Worm (Caenorhabditis elegans) whole organism, young adult: ENCODE data around the gene Y40A1A.2.

Source experiments
- B0019.2 ChIP-seq: fragments of 200-800 bp; sonication (Bioruptor generic); conservative IDR thresholded peaks from 2 replicates; pipeline ENCODE4 v1.3.6; 2022; ENCODE audit warnings: missing genetic modification reagents, missing genetic modification characterization, missing compliant biosample characterization
- B0035.1 ChIP-seq: sonication (generic microtip); optimal IDR thresholded peaks from 2 replicates; lab custom pipeline; 2016; ENCODE audit warnings: missing genetic modification characterization, mild to moderate bottlenecking, missing compliant biosample characterization, missing genotype, missing genetic modification reagents
- B0261.1 ChIP-seq: sonication (generic microtip); optimal IDR thresholded peaks from 2 replicates; lab custom pipeline; 2016; ENCODE audit warnings: mild to moderate bottlenecking, missing genetic modification characterization, moderate library complexity, missing compliant biosample characterization
- F22D6.2 ChIP-seq: sonication (generic microtip); optimal IDR thresholded peaks from 2 replicates; lab custom pipeline; 2016; ENCODE audit warnings: mild to moderate bottlenecking, missing genetic modification characterization, missing compliant biosample characterization
- F37B4.10 ChIP-seq: fragments of 200-800 bp; sonication (Bioruptor generic); IDR thresholded peaks from 2 replicates; pipeline ENCODE4 v1.3.6; 2022; ENCODE audit warnings: missing genetic modification characterization, missing compliant biosample characterization
- F49E8.2 ChIP-seq: sonication (generic microtip); optimal IDR thresholded peaks from 3 replicates; lab custom pipeline; 2017; ENCODE audit warnings: missing genetic modification characterization, mild to moderate bottlenecking, missing compliant biosample characterization, antibody characterized with exemption, moderate library complexity; ENCODE audit not compliant: insufficient read depth
- F55B11.4 ChIP-seq: sonication (generic microtip); optimal IDR thresholded peaks from 2 replicates; lab custom pipeline; 2016; ENCODE audit warnings: missing compliant biosample characterization, missing genetic modification characterization, borderline replicate concordance; ENCODE audit not compliant: insufficient read depth
- F57C9.4 ChIP-seq: sonication (generic microtip); optimal IDR thresholded peaks from 2 replicates; lab custom pipeline; 2017; ENCODE audit warnings: mild to moderate bottlenecking, missing genetic modification characterization, missing compliant biosample characterization
- K11D2.4 ChIP-seq: fragments of 200-800 bp; sonication (Bioruptor generic); IDR thresholded peaks from 2 replicates; pipeline ENCODE4 v1.3.6; 2022; ENCODE audit warnings: missing genetic modification reagents, missing genetic modification characterization, missing compliant biosample characterization
- K12H6.12 ChIP-seq: fragments of 200-800 bp; sonication (Bioruptor generic); optimal IDR thresholded peaks from 2 replicates; lab custom pipeline; 2018; ENCODE audit warnings: mild to moderate bottlenecking, missing genetic modification characterization, missing compliant biosample characterization
- T26A5.8 ChIP-seq: sonication (generic microtip); optimal IDR thresholded peaks from 2 replicates; lab custom pipeline; 2016; ENCODE audit warnings: missing genetic modification characterization, missing compliant biosample characterization
- Y67H2A.10 ChIP-seq: fragments of 200-800 bp; sonication (Bioruptor generic); conservative IDR thresholded peaks from 2 replicates; pipeline ENCODE4 v1.3.6; 2022; ENCODE audit warnings: missing genetic modification reagents, missing genetic modification characterization, missing compliant biosample characterization
- Y95B8A.8 ChIP-seq: fragments of 200-800 bp; sonication (Bioruptor generic); IDR thresholded peaks from 2 replicates; pipeline ENCODE4 v1.3.6; 2022; ENCODE audit warnings: missing genetic modification reagents, missing genetic modification characterization, missing compliant biosample characterization
- athp-1 ChIP-seq: sonication (generic microtip); optimal IDR thresholded peaks from 2 replicates; lab custom pipeline; 2017; ENCODE audit warnings: mild to moderate bottlenecking, missing genetic modification characterization, missing compliant biosample characterization
- bed-1 ChIP-seq: fragments of 200-800 bp; sonication (Bioruptor generic); IDR thresholded peaks from 2 replicates; pipeline ENCODE4 v1.3.6; 2022; ENCODE audit warnings: missing genetic modification reagents, missing genetic modification characterization, missing compliant biosample characterization
- bed-2 ChIP-seq: fragments of 200-800 bp; sonication (Bioruptor generic); IDR thresholded peaks from 2 replicates; pipeline ENCODE4 v1.3.6; 2022; ENCODE audit warnings: missing genetic modification reagents, missing genetic modification characterization, missing compliant biosample characterization
- ccch-3 ChIP-seq: fragments of 200-800 bp; sonication (Bioruptor generic); optimal IDR thresholded peaks from 2 replicates; lab custom pipeline; 2018; ENCODE audit warnings: mild to moderate bottlenecking, missing genetic modification characterization, missing compliant biosample characterization
- cebp-1 ChIP-seq, 2 experiments: fragments of 200-800 bp in 1 of 2; sonication (Bioruptor generic) in 1 of 2; sonication (generic microtip) in 1 of 2; IDR thresholded peaks in 1 of 2; optimal IDR thresholded peaks in 1 of 2; 2 replicates each; pipeline versions ENCODE4 v1.3.6 to Lab custom; 2017 to 2022; ENCODE audit warnings: missing compliant biosample characterization in 2 of 2, missing genetic modification characterization in 2 of 2, mild to moderate bottlenecking in 1 of 2, missing genetic modification reagents in 1 of 2, moderate library complexity in 1 of 2
- cebp-2 ChIP-seq: fragments of 200-800 bp; sonication (Bioruptor generic); IDR thresholded peaks from 2 replicates; pipeline ENCODE4 v1.3.6; 2022; ENCODE audit warnings: missing genetic modification characterization, missing compliant biosample characterization
- ceh-40 ChIP-seq: fragments of 200-800 bp; sonication (Bioruptor generic); IDR thresholded peaks from 2 replicates; pipeline ENCODE4 v1.3.6; 2022; ENCODE audit warnings: missing genetic modification characterization, missing compliant biosample characterization
- ceh-79 ChIP-seq: sonication (generic microtip); optimal IDR thresholded peaks from 2 replicates; lab custom pipeline; 2017; ENCODE audit warnings: mild to moderate bottlenecking, missing genetic modification characterization, missing compliant biosample characterization
- egrh-3 ChIP-seq: fragments of 200-800 bp; sonication (Bioruptor generic); IDR thresholded peaks from 2 replicates; pipeline ENCODE4 v1.3.6; 2022; ENCODE audit warnings: missing genetic modification reagents, missing genetic modification characterization, missing compliant biosample characterization
- gei-17 ChIP-seq: fragments of 200-800 bp; sonication (Bioruptor generic); optimal IDR thresholded peaks from 2 replicates; lab custom pipeline; 2018; ENCODE audit warnings: mild to moderate bottlenecking, missing genetic modification characterization, missing compliant biosample characterization
- hlh-26 ChIP-seq: fragments of 200-800 bp; sonication (Bioruptor generic); conservative IDR thresholded peaks from 2 replicates; pipeline ENCODE4 v1.3.6; 2022; ENCODE audit warnings: missing genetic modification reagents, missing genetic modification characterization, missing compliant biosample characterization
- hmg-1.2 ChIP-seq: fragments of 200-800 bp; sonication (Bioruptor generic); IDR thresholded peaks from 2 replicates; pipeline ENCODE4 v1.3.6; 2022; ENCODE audit warnings: missing genetic modification reagents, missing genetic modification characterization, missing compliant biosample characterization
- hmg-20 ChIP-seq: fragments of 200-800 bp; sonication (Bioruptor generic); IDR thresholded peaks from 2 replicates; pipeline ENCODE4 v1.3.6; 2022; ENCODE audit warnings: missing genetic modification reagents, missing genetic modification characterization, missing compliant biosample characterization
- hsf-1 ChIP-seq: fragments of 200-800 bp; sonication (Bioruptor generic); IDR thresholded peaks from 2 replicates; pipeline ENCODE4 v1.3.6; 2022; ENCODE audit warnings: missing genetic modification reagents, missing genetic modification characterization, missing compliant biosample characterization
- let-607 ChIP-seq, 2 experiments: fragments of 200-800 bp in 1 of 2; sonication (Bioruptor generic) in 1 of 2; sonication (generic microtip) in 1 of 2; optimal IDR thresholded peaks; 2 replicates each; lab custom pipeline; 2016 to 2018; ENCODE audit warnings: mild to moderate bottlenecking in 2 of 2, missing compliant biosample characterization in 2 of 2, missing genetic modification characterization in 2 of 2, moderate library complexity in 2 of 2, missing genotype in 1 of 2
- lin-35 ChIP-seq, 3 experiments: fragments of 150-350 bp in 2 of 3; sonication (generic microtip) in 1 of 3; optimal IDR thresholded peaks; 2 replicates each; lab custom pipeline; 2014 to 2018; ENCODE audit warnings: missing biosample characterization in 3 of 3, missing genetic modification characterization in 3 of 3, missing genetic modification reagents in 3 of 3
- lin-54 ChIP-seq: fragments of 200-800 bp; sonication (Bioruptor generic); optimal IDR thresholded peaks from 2 replicates; lab custom pipeline; 2018; ENCODE audit warnings: mild to moderate bottlenecking, missing genetic modification characterization, missing compliant biosample characterization
- lir-1 ChIP-seq: fragments of 200-800 bp; sonication (Bioruptor generic); conservative IDR thresholded peaks from 2 replicates; pipeline ENCODE4 v1.3.6; 2022; ENCODE audit warnings: missing genetic modification reagents, missing genetic modification characterization, missing compliant biosample characterization
- madf-10 ChIP-seq: sonication (generic microtip); optimal IDR thresholded peaks from 2 replicates; lab custom pipeline; 2016; ENCODE audit warnings: mild to moderate bottlenecking, missing genetic modification characterization, missing compliant biosample characterization
- nfya-1 ChIP-seq: sonication (generic microtip); optimal IDR thresholded peaks from 2 replicates; lab custom pipeline; 2017; ENCODE audit warnings: antibody characterized with exemption, missing compliant biosample characterization, missing genetic modification characterization, borderline replicate concordance; ENCODE audit not compliant: insufficient read depth
- nhr-120 ChIP-seq: fragments of 200-800 bp; sonication (Bioruptor generic); IDR thresholded peaks from 2 replicates; pipeline ENCODE4 v1.3.6; 2022; ENCODE audit warnings: missing genetic modification characterization, missing compliant biosample characterization
- nhr-80 ChIP-seq: sonication (generic microtip); optimal IDR thresholded peaks from 2 replicates; lab custom pipeline; 2016; ENCODE audit warnings: missing genetic modification characterization, missing compliant biosample characterization
- pbrm-1 ChIP-seq: fragments of 200-800 bp; sonication (Bioruptor generic); IDR thresholded peaks from 2 replicates; pipeline ENCODE4 v1.3.6; 2022; ENCODE audit warnings: missing genetic modification reagents, missing genetic modification characterization, missing compliant biosample characterization
- pha-4 ChIP-seq: fragments of 150-350 bp; sonication (generic microtip); optimal IDR thresholded peaks from 2 replicates; lab custom pipeline; 2014; ENCODE audit warnings: missing biosample characterization, missing genetic modification reagents, missing genetic modification characterization
- rec-8 ChIP-seq, 2 experiments: sonication (generic microtip); optimal IDR thresholded peaks; 2 replicates each; lab custom pipeline; 2016; ENCODE audit warnings: mild to moderate bottlenecking in 2 of 2, missing genetic modification characterization in 2 of 2, missing genetic modification reagents in 2 of 2, missing genotype in 2 of 2, missing biosample characterization in 1 of 2, missing compliant biosample characterization in 1 of 2, moderate library complexity in 1 of 2
- sdz-38 ChIP-seq: sonication (generic microtip); optimal IDR thresholded peaks from 2 replicates; lab custom pipeline; 2016; ENCODE audit warnings: missing genotype, missing genetic modification characterization, missing compliant biosample characterization
- snpc-4 ChIP-seq, 5 experiments: fragments of 150-350 bp in 1 of 5; sonication (generic microtip) in 4 of 5; optimal IDR thresholded peaks; 2 replicates each; lab custom pipeline; 2014 to 2018; ENCODE audit warnings: missing genetic modification characterization in 5 of 5, missing biosample characterization in 3 of 5, antibody characterized with exemption in 2 of 5, mild to moderate bottlenecking in 2 of 5, missing compliant biosample characterization in 2 of 5, missing genotype in 2 of 5, moderate library complexity in 2 of 5, missing genetic modification reagents in 1 of 5
- tlf-1 ChIP-seq: fragments of 200-800 bp; sonication (Bioruptor generic); optimal IDR thresholded peaks from 2 replicates; lab custom pipeline; 2018; ENCODE audit warnings: mild to moderate bottlenecking, missing genetic modification characterization, missing compliant biosample characterization
- zfh-2 ChIP-seq: fragments of 200-800 bp; sonication (Bioruptor generic); conservative IDR thresholded peaks from 2 replicates; pipeline ENCODE4 v1.3.6; 2022; ENCODE audit warnings: missing genetic modification reagents, missing genetic modification characterization, missing compliant biosample characterization

Y40A1A.2 gene

ce11 chrX:1990434-1990833, at the start of gene Y40A1A.2:
TSS of gene Y40A1A.2 (plus strand) at chrX:1990734.
- TF ChIP-seq madf-10 (tag; lab: Kevin White, UChicago) (no peak), hsf-1 (GFP tag; lab: Robert Waterston, UW) (no peak), rec-8 (tag; optimal IDR thresholded peaks at IDR 0.05; lab: Kevin White, UChicago) (no peak), lin-54 (no peak), F49E8.2 (no peak)

ce11 chrX:1959063-1959462, 31.5 kb upstream of the Y40A1A.2 start:
- TF ChIP-seq cebp-2 (GFP tag; lab: Robert Waterston, UW) (no peak), B0019.2 (GFP tag; lab: Robert Waterston, UW) (no peak), bed-1 (GFP tag; lab: Robert Waterston, UW) (no peak), F55B11.4 (tag; lab: Kevin White, UChicago) (no peak), snpc-4 (GFP tag; optimal IDR thresholded peaks at IDR 0.05; lab: Kevin White, UChicago) (no peak), snpc-4 (tag; optimal IDR thresholded peaks at IDR 0.05; lab: Kevin White, UChicago) (no peak), athp-1 (tag; lab: Kevin White, UChicago) (no peak), zfh-2 (GFP tag; lab: Robert Waterston, UW) (no peak), let-607 (tag; optimal IDR thresholded peaks at IDR 0.05; lab: Kevin White, UChicago) (no peak), lin-54 (no peak), F37B4.10 (GFP tag; lab: Robert Waterston, UW) (no peak)

DNA sequence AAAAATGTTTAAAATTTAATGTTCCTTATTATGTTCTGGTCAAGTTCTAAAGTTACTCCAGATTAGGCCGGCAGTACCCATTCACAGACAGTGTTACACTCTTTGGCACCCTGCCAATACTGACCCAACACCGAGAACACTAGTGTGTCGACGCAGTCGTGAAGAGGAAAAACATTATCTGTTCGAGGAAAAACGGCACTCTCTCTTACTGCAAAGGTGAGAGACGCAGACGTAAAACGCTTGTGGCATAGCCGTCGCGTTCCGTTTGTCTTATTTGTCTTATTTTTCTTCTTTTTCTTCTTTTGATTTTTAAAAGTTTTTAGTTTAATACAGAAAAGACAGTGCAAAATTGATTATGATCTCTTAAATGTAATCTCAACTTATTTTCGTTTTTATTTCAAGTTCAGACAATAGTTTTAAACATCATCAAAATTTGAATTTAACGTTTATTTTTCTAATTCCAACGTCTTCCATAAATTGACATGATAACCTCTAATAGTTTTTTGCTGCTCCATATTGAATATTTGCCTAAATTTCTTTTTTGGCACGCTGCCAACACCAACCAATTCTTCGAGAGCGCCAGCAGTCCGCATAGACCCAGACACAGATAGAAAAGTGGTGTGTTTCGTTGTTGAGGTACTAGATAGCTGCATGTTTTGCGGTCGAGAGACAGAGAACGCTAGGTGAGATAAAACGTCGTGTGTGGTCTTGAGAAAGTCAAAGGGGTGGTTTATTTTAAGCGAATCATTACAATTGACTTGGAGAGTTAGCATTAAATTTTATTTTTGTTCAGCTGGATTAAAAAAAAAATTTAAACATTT, 29.4 kb upstream of the Y40A1A.2 start:
- no peak for TF ChIP-seq nfya-1 (tag; lab: Kevin White, UChicago)
- peak; percentile 75; the same call in 1 of the 2 replicates for TF ChIP-seq hmg-1.2 (GFP tag; lab: Robert Waterston, UW)
- no peak for TF ChIP-seq F55B11.4 (tag; lab: Kevin White, UChicago)
- no peak for TF ChIP-seq egrh-3 (GFP tag; lab: Robert Waterston, UW)
- no peak for TF ChIP-seq sdz-38
- no peak for TF ChIP-seq lir-1 (GFP tag; lab: Robert Waterston, UW)
- TF ChIP-seq cebp-1 (GFP tag; IDR thresholded peaks at IDR 0.05; lab: Robert Waterston, UW) = no peak
- TF ChIP-seq cebp-1 (tag; optimal IDR thresholded peaks at IDR 0.05; lab: Kevin White, UChicago) = no peak
- TF ChIP-seq B0261.1 (tag; lab: Kevin White, UChicago) = no peak
- no peak for TF ChIP-seq T26A5.8
- peak; percentile 9 for TF ChIP-seq nhr-80
- no peak for TF ChIP-seq ceh-40 (GFP tag; lab: Robert Waterston, UW)
- TF ChIP-seq F22D6.2 = no peak
- TF ChIP-seq nhr-120 = no peak
- TF ChIP-seq rec-8 (tag; optimal IDR thresholded peaks at IDR 0.05; lab: Kevin White, UChicago) = no peak
- no peak for TF ChIP-seq athp-1 (tag; lab: Kevin White, UChicago)
- no peak for TF ChIP-seq tlf-1 (GFP tag; lab: Kevin White, UChicago)
- no peak for TF ChIP-seq bed-2 (GFP tag; lab: Robert Waterston, UW)

DNA sequence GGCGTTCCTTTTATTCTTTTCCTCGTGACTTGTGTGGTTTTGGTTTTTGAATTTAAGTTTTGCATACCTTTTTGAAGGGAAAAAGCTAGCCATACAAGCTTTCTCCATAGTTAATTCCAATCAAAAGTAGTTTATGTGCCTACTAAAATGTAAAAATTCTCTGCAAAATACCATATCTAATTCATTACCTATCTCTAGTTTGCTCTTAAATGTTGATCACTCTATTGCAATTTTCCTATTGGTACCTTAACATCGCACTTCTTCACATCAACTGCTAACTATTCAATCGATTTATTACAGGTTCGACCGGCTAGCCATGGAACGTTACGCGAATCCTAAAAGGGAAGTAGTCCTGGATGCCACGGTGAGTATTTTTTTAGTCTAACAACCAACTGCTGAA, 28.3 kb upstream of the Y40A1A.2 start, which contains the start of gene F52D2.7:
Gene F52D2.7 (plus strand): TSS at position 301 of the 400 bp plus-strand sequence.
- TF ChIP-seq Y95B8A.8 (GFP tag; lab: Robert Waterston, UW) (no peak), K12H6.12 (tag; lab: Kevin White, UChicago) (no peak), pha-4 (tag; lab: Kevin White, UChicago) (no peak), ccch-3 (no peak), hlh-26 (GFP tag; lab: Robert Waterston, UW) (no peak), ceh-79 (tag; lab: Kevin White, UChicago) (no peak), lin-35 (GFP tag; optimal IDR thresholded peaks at IDR 0.05; lab: Kevin White, UChicago) (no peak), pbrm-1 (GFP tag; lab: Robert Waterston, UW) (no peak), hmg-20 (GFP tag; lab: Robert Waterston, UW) (no peak), Y67H2A.10 (GFP tag; lab: Robert Waterston, UW) (no peak), athp-1 (tag; lab: Kevin White, UChicago) (no peak), gei-17 (GFP tag; lab: Kevin White, UChicago) (no peak), B0035.1 (no peak), F57C9.4 (tag; lab: Kevin White, UChicago) (no peak), K11D2.4 (GFP tag; lab: Robert Waterston, UW) (no peak)
- TF ChIP-seq, all 124 proteins: peak for 0
